Fruit fly (Drosophila melanogaster): ENCODE data around the gene CG12402.

CG12402 gene

dm6 chr3R:14125479-14126121, 17.5 kb upstream of the CG12402 start, which contains the start of the genes 140up and Polr2B (continued):
- TF ChIP-seq chinmo (GFP tag; IDR thresholded peaks at IDR 0.05; ENCODE audit: partially characterized antibody) = no peak
- peak; percentile 63; the same call in 2 of the 3 replicates for TF ChIP-seq gce (GFP tag; IDR thresholded peaks at IDR 0.05)
- peak; percentile 60 for TF ChIP-seq CG16863 (GFP tag; optimal IDR thresholded peaks at IDR 0.05)
- TF ChIP-seq B-H1 (GFP tag; IDR thresholded peaks at IDR 0.05) = peak; percentile 87
- no peak for TF ChIP-seq CG34224 (GFP tag; IDR thresholded peaks at IDR 0.05; ENCODE audit: partially characterized antibody)
- no peak for TF ChIP-seq Tbp (GFP tag; optimal IDR thresholded peaks at IDR 0.05)
- TF ChIP-seq CG6689 (GFP tag; IDR thresholded peaks at IDR 0.05) = peak; percentile 95
- no peak for TF ChIP-seq CG14965 (GFP tag; optimal IDR thresholded peaks at IDR 0.05; ENCODE audit: borderline replicate concordance)
- 0 out of 2 replicates have a peak, but pooled peaks have one; percentile 27 for TF ChIP-seq sim (GFP tag; IDR thresholded peaks at IDR 0.05)
- peak; percentile 78 for TF ChIP-seq gt (GFP tag; IDR thresholded peaks at IDR 0.05)
- TF ChIP-seq sisA (GFP tag; IDR thresholded peaks at IDR 0.05) = peak; percentile 93
- TF ChIP-seq CG12071 (GFP tag; optimal IDR thresholded peaks at IDR 0.05) = no peak
- TF ChIP-seq slou (GFP tag; optimal IDR thresholded peaks at IDR 0.05) = peak; percentile 86
- TF ChIP-seq ci (GFP tag; IDR thresholded peaks at IDR 0.05) = peak; percentile 84
- TF ChIP-seq esg (GFP tag; conservative IDR thresholded peaks at IDR 0.05) = peak; percentile 90
- 0 out of 2 replicates have a peak, but pooled peaks have one; percentile 35 for TF ChIP-seq Lim3 (GFP tag; IDR thresholded peaks at IDR 0.05)
- TF ChIP-seq nerfin-2 (GFP tag; IDR thresholded peaks at IDR 0.05; ENCODE audit: partially characterized antibody) = no peak
- TF ChIP-seq CG33213 (GFP tag; optimal IDR thresholded peaks at IDR 0.05) = peak; percentile 70
- TF ChIP-seq CG1529 (GFP tag; optimal IDR thresholded peaks at IDR 0.05) = peak; percentile 81
- TF ChIP-seq aop (GFP tag; IDR thresholded peaks at IDR 0.05) = no peak
- TF ChIP-seq CG5953 (GFP tag; IDR thresholded peaks at IDR 0.05) = peak; percentile 59
- TF ChIP-seq Dfd (GFP tag; optimal IDR thresholded peaks at IDR 0.05) = no peak
- TF ChIP-seq HLH4C (GFP tag; IDR thresholded peaks at IDR 0.05; ENCODE audit: partially characterized antibody) = no peak
- no peak for TF ChIP-seq sima (GFP tag; optimal IDR thresholded peaks at IDR 0.05)
- TF ChIP-seq pan (optimal IDR thresholded peaks at IDR 0.05) = no peak
- TF ChIP-seq pan (GFP tag; optimal IDR thresholded peaks at IDR 0.05 in 1 of 2, IDR thresholded peaks at IDR 0.05 in 1 of 2) = peak in 1 of 2 experiments; percentile 94
- peak; percentile 20 for TF ChIP-seq CTCF (GFP tag; optimal IDR thresholded peaks at IDR 0.05)
- peak; percentile 98 for TF ChIP-seq sob (GFP tag; IDR thresholded peaks at IDR 0.05)
- peak; percentile 49 for TF ChIP-seq da (GFP tag; optimal IDR thresholded peaks at IDR 0.05)
- peak; percentile 42 for TF ChIP-seq pb (GFP tag; optimal IDR thresholded peaks at IDR 0.05)
- TF ChIP-seq CG10366 (GFP tag; IDR thresholded peaks at IDR 0.05) = peak; percentile 91
- TF ChIP-seq ro (GFP tag; IDR thresholded peaks at IDR 0.05) = peak; percentile 57; the same call in 1 of the 2 replicates
- TF ChIP-seq CG17612 (GFP tag; IDR thresholded peaks at IDR 0.05) = peak; percentile 89
- peak; percentile 53 for TF ChIP-seq crc (GFP tag; optimal IDR thresholded peaks at IDR 0.05)
- peak; percentile 58 for TF ChIP-seq HmgD (GFP tag; optimal IDR thresholded peaks at IDR 0.05)
- TF ChIP-seq Sry-δ (GFP tag; optimal IDR thresholded peaks at IDR 0.05) = peak; percentile 34
- peak; percentile 72 for TF ChIP-seq Deaf1 (tag; optimal IDR thresholded peaks at IDR 0.05)
- peak; percentile 70 for TF ChIP-seq Jarid2 (GFP tag; optimal IDR thresholded peaks at IDR 0.05)
- TF ChIP-seq fd102C (GFP tag; optimal IDR thresholded peaks at IDR 0.05) = peak; percentile 8
- TF ChIP-seq Max (GFP tag; optimal IDR thresholded peaks at IDR 0.05) = peak; percentile 89
- TF ChIP-seq CG6854 (GFP tag; optimal IDR thresholded peaks at IDR 0.05) = peak; percentile 61
- no peak for TF ChIP-seq cad (GFP tag; optimal IDR thresholded peaks at IDR 0.05)
- TF ChIP-seq Xbp1 (GFP tag; optimal IDR thresholded peaks at IDR 0.05) = peak; percentile 96
- TF ChIP-seq CG10462 (GFP tag; optimal IDR thresholded peaks at IDR 0.05) = peak; percentile 90
- peak; percentile 73 for TF ChIP-seq exex (tag; optimal IDR thresholded peaks at IDR 0.05)
- peak; percentile 57 for TF ChIP-seq Sry-β (GFP tag; optimal IDR thresholded peaks at IDR 0.05)
- peak; percentile 97 for TF ChIP-seq Xrp1 (GFP tag; IDR thresholded peaks at IDR 0.05)
- peak; percentile 100 for TF ChIP-seq CG11695 (GFP tag; IDR thresholded peaks at IDR 0.05)
- peak; percentile 76 for TF ChIP-seq CrebB (tag; optimal IDR thresholded peaks at IDR 0.05)
- peak; percentile 84 for TF ChIP-seq trh (GFP tag; optimal IDR thresholded peaks at IDR 0.05)
- TF ChIP-seq CG10959 (GFP tag; IDR thresholded peaks at IDR 0.05) = peak; percentile 78
- no peak for TF ChIP-seq ash1 (GFP tag; optimal IDR thresholded peaks at IDR 0.05)
